Worm (Caenorhabditis elegans) whole organism, L1 larva: ENCODE data around the gene F44G4.6.

Experiments
- aha-1 ChIP-seq: fragments of 150-350 bp; optimal IDR thresholded peaks from 2 replicates; lab custom pipeline; 2014; ENCODE audit warnings: missing biosample characterization, missing genetic modification characterization
- aly-2 ChIP-seq: fragments of 150-350 bp; optimal IDR thresholded peaks from 2 replicates; lab custom pipeline; 2014; ENCODE audit warnings: missing biosample characterization, missing genetic modification characterization
- ama-1 ChIP-seq: fragments of 150-350 bp; optimal IDR thresholded peaks from 2 replicates; lab custom pipeline; 2014
- blmp-1 ChIP-seq: fragments of 150-350 bp; optimal IDR thresholded peaks from 2 replicates; lab custom pipeline; 2014; ENCODE audit warnings: missing biosample characterization, missing genetic modification characterization
- ceh-82 ChIP-seq, 3 experiments: fragments of 150-350 bp in 1 of 3; sonication (generic microtip) in 2 of 3; optimal IDR thresholded peaks; 2 replicates each; lab custom pipeline; 2014 to 2017; ENCODE audit warnings: missing biosample characterization in 3 of 3, missing genetic modification characterization in 3 of 3
- ceh-90 ChIP-seq: sonication (generic microtip); optimal IDR thresholded peaks from 2 replicates; lab custom pipeline; 2016; ENCODE audit warnings: missing genetic modification characterization, missing compliant biosample characterization
- dpl-1 ChIP-seq, 3 experiments: fragments of 150-350 bp in 2 of 3; sonication (generic microtip) in 1 of 3; optimal IDR thresholded peaks; 2 replicates each; lab custom pipeline; 2014 to 2017; ENCODE audit warnings: missing biosample characterization in 3 of 3, missing genetic modification characterization in 3 of 3, missing genetic modification reagents in 3 of 3
- dsc-1 ChIP-seq: sonication (generic microtip); optimal IDR thresholded peaks from 2 replicates; lab custom pipeline; 2016; ENCODE audit warnings: mild to moderate bottlenecking, missing genetic modification characterization, missing compliant biosample characterization
- efl-1 ChIP-seq, 4 experiments: fragments of 150-350 bp; optimal IDR thresholded peaks in 3 of 4; peaks in 1 of 4; 1 replicate in 1 of 4; 2 replicates in 3 of 4; lab custom pipeline; 2014; ENCODE audit warnings: missing biosample characterization in 2 of 4, missing genetic modification characterization in 2 of 4, missing genetic modification reagents in 2 of 4
- egl-27 ChIP-seq, 2 experiments: fragments of 150-350 bp in 1 of 2; sonication (generic microtip); optimal IDR thresholded peaks; 3 replicates each; lab custom pipeline; 2017 to 2018; ENCODE audit warnings: missing biosample characterization in 2 of 2, missing genetic modification characterization in 2 of 2, missing genetic modification reagents in 2 of 2
- elt-2 ChIP-seq: sonication (generic microtip); optimal IDR thresholded peaks from 2 replicates; lab custom pipeline; 2016; ENCODE audit warnings: missing genetic modification characterization, mild to moderate bottlenecking, inconsistent platforms, missing compliant biosample characterization, missing genetic modification reagents
- elt-3 ChIP-seq, 6 experiments: fragments of 150-350 bp in 1 of 6; sonication (generic microtip); optimal IDR thresholded peaks; 2 replicates each; lab custom pipeline; 2017 to 2018; ENCODE audit warnings: missing biosample characterization in 6 of 6, missing genetic modification characterization in 6 of 6, inconsistent platforms in 1 of 6
- ets-5 ChIP-seq: fragments of 200-800 bp; sonication (Bioruptor generic); IDR thresholded peaks from 2 replicates; pipeline ENCODE4 v1.3.6; 2022; ENCODE audit warnings: missing genetic modification characterization, missing compliant biosample characterization
- fkh-4 ChIP-seq: sonication (generic microtip); optimal IDR thresholded peaks from 2 replicates; lab custom pipeline; 2016; ENCODE audit warnings: missing compliant biosample characterization, missing genetic modification characterization, borderline replicate concordance
- fos-1 ChIP-seq: fragments of 150-350 bp; optimal IDR thresholded peaks from 2 replicates; lab custom pipeline; 2014; ENCODE audit warnings: missing biosample characterization, missing genetic modification characterization
- hlh-17 ChIP-seq: fragments of 200-800 bp; sonication (Bioruptor generic); optimal IDR thresholded peaks from 2 replicates; lab custom pipeline; 2018; ENCODE audit warnings: missing genetic modification characterization, mild to moderate bottlenecking, missing compliant biosample characterization, moderate library complexity, borderline replicate concordance
- hlh-4 ChIP-seq: sonication (generic microtip); optimal IDR thresholded peaks from 2 replicates; lab custom pipeline; 2016; ENCODE audit warnings: mild to moderate bottlenecking, missing genetic modification characterization, missing compliant biosample characterization
- hpl-2 ChIP-seq: fragments of 150-350 bp; optimal IDR thresholded peaks from 2 replicates; lab custom pipeline; 2014; ENCODE audit warnings: missing biosample characterization, missing genetic modification reagents, missing genetic modification characterization
- irx-1 ChIP-seq: sonication (generic microtip); optimal IDR thresholded peaks from 2 replicates; lab custom pipeline; 2016; ENCODE audit warnings: missing genetic modification characterization, missing compliant biosample characterization
- jun-1 ChIP-seq: fragments of 150-350 bp; optimal IDR thresholded peaks from 2 replicates; lab custom pipeline; 2014; ENCODE audit warnings: missing biosample characterization, missing genetic modification reagents, missing genetic modification characterization
- lin-13 ChIP-seq: fragments of 150-350 bp; optimal IDR thresholded peaks from 2 replicates; lab custom pipeline; 2014; ENCODE audit warnings: missing biosample characterization, missing genetic modification reagents, missing genetic modification characterization
- lin-14 ChIP-seq: fragments of 200-800 bp; sonication (Bioruptor generic); optimal IDR thresholded peaks from 2 replicates; lab custom pipeline; 2018; ENCODE audit warnings: mild to moderate bottlenecking, missing genetic modification characterization, moderate library complexity, missing compliant biosample characterization
- lin-35 ChIP-seq, 2 experiments: fragments of 150-350 bp; optimal IDR thresholded peaks; 2 replicates each; lab custom pipeline; 2014; ENCODE audit warnings: missing biosample characterization in 2 of 2, missing genetic modification characterization in 2 of 2, missing genetic modification reagents in 2 of 2
- lin-39 ChIP-seq: fragments of 150-350 bp; optimal IDR thresholded peaks from 2 replicates; lab custom pipeline; 2014; ENCODE audit warnings: missing biosample characterization, missing genetic modification reagents, missing genetic modification characterization
- lsy-2 ChIP-seq, 2 experiments: fragments of 150-350 bp; optimal IDR thresholded peaks; 2 replicates each; lab custom pipeline; 2014; ENCODE audit warnings: missing biosample characterization in 2 of 2, missing genetic modification characterization in 2 of 2
- mab-9 ChIP-seq: fragments of 200-800 bp; sonication (Bioruptor generic); IDR thresholded peaks from 2 replicates; pipeline ENCODE4 v1.3.6; 2022; ENCODE audit warnings: missing genetic modification reagents, missing genetic modification characterization, missing compliant biosample characterization
- mef-2 ChIP-seq: fragments of 150-350 bp; optimal IDR thresholded peaks from 2 replicates; lab custom pipeline; 2014; ENCODE audit warnings: missing biosample characterization, missing genetic modification characterization
- mep-1 ChIP-seq: fragments of 150-350 bp; optimal IDR thresholded peaks from 2 replicates; lab custom pipeline; 2014; ENCODE audit warnings: missing biosample characterization, missing genetic modification characterization
- nhr-12 ChIP-seq: sonication (generic microtip); optimal IDR thresholded peaks from 2 replicates; lab custom pipeline; 2017; ENCODE audit warnings: missing biosample characterization, missing genetic modification characterization
- nhr-19 ChIP-seq: fragments of 200-800 bp; sonication (Bioruptor generic); conservative IDR thresholded peaks from 2 replicates; pipeline ENCODE4 v1.3.6; 2022; ENCODE audit warnings: missing genetic modification characterization, missing compliant biosample characterization
- nhr-20 ChIP-seq: sonication (generic microtip); optimal IDR thresholded peaks from 2 replicates; lab custom pipeline; 2016; ENCODE audit warnings: mild to moderate bottlenecking, missing genetic modification characterization, missing compliant biosample characterization
- nhr-47 ChIP-seq: sonication (generic microtip); optimal IDR thresholded peaks from 2 replicates; lab custom pipeline; 2016; ENCODE audit warnings: mild to moderate bottlenecking, missing genetic modification characterization, moderate library complexity, missing compliant biosample characterization
- nhr-71 ChIP-seq: sonication (generic microtip); optimal IDR thresholded peaks from 2 replicates; lab custom pipeline; 2016; ENCODE audit warnings: mild to moderate bottlenecking, missing genetic modification characterization, moderate library complexity, missing compliant biosample characterization
- nhr-76 ChIP-seq: sonication (generic microtip); optimal IDR thresholded peaks from 2 replicates; lab custom pipeline; 2017; ENCODE audit warnings: missing biosample characterization, missing genetic modification characterization
- nhr-84 ChIP-seq: sonication (generic microtip); optimal IDR thresholded peaks from 2 replicates; lab custom pipeline; 2017; ENCODE audit warnings: missing biosample characterization, missing genetic modification characterization
- pax-3 ChIP-seq: fragments of 200-800 bp; sonication (Bioruptor generic); optimal IDR thresholded peaks from 2 replicates; lab custom pipeline; 2018; ENCODE audit warnings: mild to moderate bottlenecking, missing genetic modification characterization, moderate library complexity, missing compliant biosample characterization
- pqm-1 ChIP-seq: sonication (generic microtip); optimal IDR thresholded peaks from 3 replicates; lab custom pipeline; 2017; ENCODE audit warnings: missing biosample characterization, missing genetic modification characterization
- rnt-1 ChIP-seq: sonication (generic microtip); optimal IDR thresholded peaks from 2 replicates; lab custom pipeline; 2016; ENCODE audit warnings: mild to moderate bottlenecking, missing genetic modification characterization, moderate library complexity, missing compliant biosample characterization
- snu-23 ChIP-seq: sonication (generic microtip); optimal IDR thresholded peaks from 2 replicates; lab custom pipeline; 2016; ENCODE audit warnings: missing genetic modification characterization, missing compliant biosample characterization
- sox-4 ChIP-seq: sonication (generic microtip); optimal IDR thresholded peaks from 2 replicates; lab custom pipeline; 2016; ENCODE audit warnings: missing genetic modification characterization, missing compliant biosample characterization
- sptf-1 ChIP-seq: fragments of 150-350 bp; optimal IDR thresholded peaks from 2 replicates; lab custom pipeline; 2014; ENCODE audit warnings: missing biosample characterization, missing genetic modification characterization
- swsn-7 ChIP-seq: sonication (generic microtip); optimal IDR thresholded peaks from 2 replicates; lab custom pipeline; 2016; ENCODE audit warnings: missing genetic modification characterization, missing compliant biosample characterization
- tbx-2 ChIP-seq: sonication (generic microtip); optimal IDR thresholded peaks from 2 replicates; lab custom pipeline; 2016; ENCODE audit warnings: missing genetic modification characterization, missing compliant biosample characterization
- unc-130 ChIP-seq: fragments of 150-350 bp; optimal IDR thresholded peaks from 2 replicates; lab custom pipeline; 2017; ENCODE audit warnings: missing biosample characterization, missing genetic modification characterization, inconsistent platforms
- unc-30 ChIP-seq: sonication (generic microtip); optimal IDR thresholded peaks from 2 replicates; lab custom pipeline; 2017; ENCODE audit warnings: missing biosample characterization, missing genetic modification characterization
- unc-86 ChIP-seq: sonication (generic microtip); optimal IDR thresholded peaks from 2 replicates; lab custom pipeline; 2016; ENCODE audit warnings: missing genetic modification characterization, missing compliant biosample characterization
- unc-98 ChIP-seq: fragments of 200-800 bp; sonication (Bioruptor generic); IDR thresholded peaks from 2 replicates; pipeline ENCODE4 v1.3.6; 2022; ENCODE audit warnings: missing genetic modification characterization, missing compliant biosample characterization
- zag-1 ChIP-seq: fragments of 150-350 bp; optimal IDR thresholded peaks from 2 replicates; lab custom pipeline; 2014; ENCODE audit warnings: missing biosample characterization, missing genetic modification characterization
- zip-4 ChIP-seq: fragments of 200-800 bp; sonication (Bioruptor generic); optimal IDR thresholded peaks from 2 replicates; lab custom pipeline; 2018; ENCODE audit warnings: mild to moderate bottlenecking, missing genetic modification characterization, moderate library complexity, missing compliant biosample characterization
- ztf-11 ChIP-seq, 2 experiments: sonication (generic microtip); optimal IDR thresholded peaks; 2 replicates each; lab custom pipeline; 2016 to 2017; ENCODE audit warnings: missing genetic modification characterization in 2 of 2, missing biosample characterization in 1 of 2, missing compliant biosample characterization in 1 of 2
- ztf-4 ChIP-seq: fragments of 150-350 bp; optimal IDR thresholded peaks from 2 replicates; lab custom pipeline; 2014; ENCODE audit warnings: missing biosample characterization, missing genetic modification characterization

The F44G4.6 gene

ce11 chrII:8962206-8962605 is 39.4 kb downstream of the F44G4.6 start:
- no peak for TF ChIP-seq ets-5 (GFP tag; lab: Robert Waterston, UW)
- peak; percentile 7 to 48 for TF ChIP-seq lsy-2 (tag; optimal IDR thresholded peaks at IDR 0.05; lab: Kevin White, UChicago)
- peak; percentile 46 for TF ChIP-seq snu-23 (GFP tag; lab: Kevin White, UChicago)
- peak; percentile 23 for TF ChIP-seq nhr-47 (tag; lab: Kevin White, UChicago)
- no peak for TF ChIP-seq ztf-11 (tag; optimal IDR thresholded peaks at IDR 0.05; lab: Kevin White, UChicago)
- peak in 1 of 3 experiments; percentile 1 for TF ChIP-seq dpl-1 (GFP tag; optimal IDR thresholded peaks at IDR 0.05; lab: Kevin White, UChicago)
- peak; percentile 45 for TF ChIP-seq lin-39 (tag; lab: Kevin White, UChicago)
- TF ChIP-seq efl-1 (optimal IDR thresholded peaks at IDR 0.05; lab: Kevin White, UChicago): peak; percentile 9 to 12
- peak in 1 of 2 experiments; percentile 54 for TF ChIP-seq efl-1 (GFP tag; optimal IDR thresholded peaks at IDR 0.05 in 1 of 2; lab: Kevin White, UChicago)
- TF ChIP-seq jun-1 (tag; lab: Kevin White, UChicago): no peak
- no peak for TF ChIP-seq sptf-1 (tag; lab: Kevin White, UChicago)
- TF ChIP-seq lin-35 (GFP tag; optimal IDR thresholded peaks at IDR 0.05; lab: Kevin White, UChicago): peak in 1 of 2 experiments; percentile 24
- no peak for TF ChIP-seq zip-4 (GFP tag; lab: Kevin White, UChicago)
- peak; percentile 84 for TF ChIP-seq dsc-1 (tag; lab: Kevin White, UChicago)
- peak; percentile 54 for TF ChIP-seq nhr-19 (GFP tag; lab: Robert Waterston, UW)
- no peak for TF ChIP-seq elt-2 (tag; lab: Kevin White, UChicago)
- no peak for TF ChIP-seq irx-1 (tag; lab: Kevin White, UChicago)
- no peak for TF ChIP-seq pqm-1 (tag; lab: Kevin White, UChicago)
- TF ChIP-seq mep-1 (tag; lab: Kevin White, UChicago): peak; percentile 22
- no peak for TF ChIP-seq lin-13 (GFP tag; lab: Kevin White, UChicago)
- TF ChIP-seq nhr-76 (tag; lab: Kevin White, UChicago): no peak
- peak; percentile 53 for TF ChIP-seq aly-2 (tag; lab: Kevin White, UChicago)
- TF ChIP-seq sox-4 (tag; lab: Kevin White, UChicago): no peak
- TF ChIP-seq tbx-2 (tag; lab: Kevin White, UChicago): no peak
- TF ChIP-seq nhr-20 (tag; lab: Kevin White, UChicago): no peak
- peak; percentile 62 for TF ChIP-seq fkh-4
- no peak for TF ChIP-seq unc-30 (tag; lab: Kevin White, UChicago)
- TF ChIP-seq nhr-71 (tag; lab: Kevin White, UChicago): peak; percentile 74
- TF ChIP-seq swsn-7 (tag; lab: Kevin White, UChicago): peak; percentile 21
- TF ChIP-seq hpl-2 (GFP tag; lab: Kevin White, UChicago): no peak
- no peak for TF ChIP-seq ceh-90 (tag; lab: Kevin White, UChicago)
- TF ChIP-seq hlh-17: no peak
- TF ChIP-seq ztf-4 (tag; lab: Kevin White, UChicago): no peak
- TF ChIP-seq aha-1: no peak
- TF ChIP-seq mef-2 (tag; lab: Kevin White, UChicago): no peak
- TF ChIP-seq elt-3 (tag; optimal IDR thresholded peaks at IDR 0.05; lab: Kevin White, UChicago): no peak
- peak; percentile 94 for TF ChIP-seq lin-14
- TF ChIP-seq rnt-1 (tag; lab: Kevin White, UChicago): peak; percentile 71
- TF ChIP-seq mab-9 (GFP tag; lab: Robert Waterston, UW): no peak
- TF ChIP-seq unc-130 (tag; lab: Kevin White, UChicago): peak; percentile 29
- TF ChIP-seq ceh-82 (tag; optimal IDR thresholded peaks at IDR 0.05; lab: Kevin White, UChicago): no peak
- TF ChIP-seq hlh-4 (tag; lab: Kevin White, UChicago): no peak

- TF ChIP-seq nhr-19 (GFP tag; lab: Robert Waterston, UW) (no peak), unc-130 (tag; lab: Kevin White, UChicago) (peak; percentile 42), aha-1 (no peak), tbx-2 (tag; lab: Kevin White, UChicago) (no peak), lin-14 (peak; percentile 42), pax-3 (tag; lab: Kevin White, UChicago) (no peak), pqm-1 (tag; lab: Kevin White, UChicago) (no peak), irx-1 (tag; lab: Kevin White, UChicago) (no peak), zip-4 (GFP tag; lab: Kevin White, UChicago) (no peak), ztf-11 (tag; optimal IDR thresholded peaks at IDR 0.05; lab: Kevin White, UChicago) (no peak), unc-98 (GFP tag; lab: Robert Waterston, UW) (no peak), hlh-4 (tag; lab: Kevin White, UChicago) (no peak), zag-1 (tag; lab: Kevin White, UChicago) (no peak), unc-86 (tag; lab: Kevin White, UChicago) (no peak), nhr-12 (tag; lab: Kevin White, UChicago) (no peak), egl-27 (tag; optimal IDR thresholded peaks at IDR 0.05; lab: Kevin White, UChicago) (no peak), nhr-84 (tag; lab: Kevin White, UChicago) (no peak), blmp-1 (no peak), fos-1 (no peak), efl-1 (optimal IDR thresholded peaks at IDR 0.05; lab: Kevin White, UChicago) (no peak), efl-1 (GFP tag; optimal IDR thresholded peaks at IDR 0.05 in 1 of 2; lab: Kevin White, UChicago) (peak in 1 of 2 experiments; percentile 65), ama-1 (lab: Kevin White, UChicago) (peak; percentile 9)
These were observed 40.1 kb downstream of the F44G4.6 start for ce11 chrII:8961450-8961849.
